Worm (Caenorhabditis elegans): Measurements from ENCODE around the gene C01G6.9.

The C01G6.9 gene

ce11 chrII:9283668-9284357, 11.8 kb downstream of the C01G6.9 start:
- TF ChIP-seq elt-1 (tag; optimal IDR thresholded peaks at IDR 0.05) (peak; percentile 32), jun-1 (tag; optimal IDR thresholded peaks at IDR 0.05) (peak; percentile 72), tbx-2 (tag; optimal IDR thresholded peaks at IDR 0.05) (no peak), ama-1 (optimal IDR thresholded peaks at IDR 0.05) (peak; percentile 24), ZK546.5 (tag; optimal IDR thresholded peaks at IDR 0.05) (no peak), nhr-11 (tag; optimal IDR thresholded peaks at IDR 0.05) (peak; percentile 8), pha-4 (tag; optimal IDR thresholded peaks at IDR 0.05) (peak; percentile 82), sea-2 (GFP tag; optimal IDR thresholded peaks at IDR 0.05) (no peak), ceh-9 (tag; optimal IDR thresholded peaks at IDR 0.05) (no peak), ztf-4 (tag; optimal IDR thresholded peaks at IDR 0.05) (no peak), eor-1 (tag; optimal IDR thresholded peaks at IDR 0.05) (no peak), ceh-28 (tag; optimal IDR thresholded peaks at IDR 0.05) (peak; percentile 71), nhr-12 (tag; optimal IDR thresholded peaks at IDR 0.05) (no peak), ceh-16 (tag; optimal IDR thresholded peaks at IDR 0.05) (no peak), nfya-1 (tag; optimal IDR thresholded peaks at IDR 0.05; ENCODE audit: insufficient read depth) (peak; percentile 69), nhr-77 (tag; optimal IDR thresholded peaks at IDR 0.05) (no peak), nhr-23 (tag; optimal IDR thresholded peaks at IDR 0.05) (peak; percentile 84), mml-1 (tag; optimal IDR thresholded peaks at IDR 0.05) (peak; percentile 29), egl-5 (tag; optimal IDR thresholded peaks at IDR 0.05) (peak; percentile 42), unc-62 (GFP tag; optimal IDR thresholded peaks at IDR 0.05) (no peak), egl-27 (tag; optimal IDR thresholded peaks at IDR 0.05) (peak; percentile 29), nhr-25 (tag; optimal IDR thresholded peaks at IDR 0.05) (peak; percentile 62), nhr-76 (tag; optimal IDR thresholded peaks at IDR 0.05) (no peak), skn-1 (tag; optimal IDR thresholded peaks at IDR 0.05) (peak; percentile 70), ztf-11 (tag; optimal IDR thresholded peaks at IDR 0.05) (no peak), zag-1 (tag; optimal IDR thresholded peaks at IDR 0.05) (no peak), daf-12 (tag; optimal IDR thresholded peaks at IDR 0.05) (no peak), lsy-12 (tag; optimal IDR thresholded peaks at IDR 0.05) (peak; percentile 54), ceh-82 (tag; optimal IDR thresholded peaks at IDR 0.05) (no peak), snpc-4 (tag; optimal IDR thresholded peaks at IDR 0.05) (no peak), nhr-28 (tag; optimal IDR thresholded peaks at IDR 0.05) (no peak), nhr-237 (tag; optimal IDR thresholded peaks at IDR 0.05) (no peak), fkh-2 (tag; optimal IDR thresholded peaks at IDR 0.05) (no peak), aly-2 (tag; optimal IDR thresholded peaks at IDR 0.05) (no peak), nhr-67 (tag; optimal IDR thresholded peaks at IDR 0.05) (no peak), nhr-43 (tag; optimal IDR thresholded peaks at IDR 0.05; ENCODE audit: poor library complexity, severe bottlenecking) (peak; percentile 90), hmg-11 (tag; optimal IDR thresholded peaks at IDR 0.05) (no peak), fos-1 (tag; optimal IDR thresholded peaks at IDR 0.05) (peak; percentile 74), elt-3 (tag; optimal IDR thresholded peaks at IDR 0.05) (peak in 1 of 3 experiments; percentile 51), lin-15B (tag; optimal IDR thresholded peaks at IDR 0.05) (no peak), R02D3.7 (tag; optimal IDR thresholded peaks at IDR 0.05) (no peak), pqm-1 (tag; optimal IDR thresholded peaks at IDR 0.05) (peak; percentile 75), elt-2 (tag; optimal IDR thresholded peaks at IDR 0.05) (peak; percentile 89), fkh-10 (GFP tag; optimal IDR thresholded peaks at IDR 0.05) (no peak), unc-39 (tag; optimal IDR thresholded peaks at IDR 0.05) (no peak), lin-39 (tag; optimal IDR thresholded peaks at IDR 0.05) (peak; percentile 51), mdl-1 (tag; optimal IDR thresholded peaks at IDR 0.05) (peak; percentile 82)

All from whole organism, L3 larva.